Worm (Caenorhabditis elegans): ENCODE data around the gene F31A3.3.

Gene F31A3.3

ce11 chrX:17544349-17544936 lies 10.6 kb upstream of the F31A3.3 start (continued):
- 0 out of 2 replicates have a peak, but pooled peaks have one; percentile 77 for TF ChIP-seq lag-1 (GFP tag; IDR thresholded peaks at IDR 0.05)

DNA sequence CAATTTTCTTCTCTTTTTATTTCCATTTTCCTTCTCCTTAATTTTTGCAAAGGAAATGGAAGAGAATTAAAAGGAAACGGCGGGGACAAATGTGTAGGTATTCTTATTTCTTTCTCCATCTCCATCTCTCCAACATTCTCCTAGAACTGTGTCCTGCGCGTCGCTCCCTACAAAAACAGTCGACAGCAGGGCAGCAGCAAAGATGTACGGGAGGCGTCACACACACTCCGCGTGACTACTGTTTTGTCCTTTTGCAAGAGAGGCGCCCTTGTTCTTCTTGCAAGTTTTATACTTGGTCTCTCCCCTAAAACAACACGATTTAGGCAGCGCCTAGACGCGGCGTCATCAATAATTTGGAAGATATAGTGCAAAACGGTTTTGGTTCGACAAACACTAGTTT lies 6.1 kb upstream of the F31A3.3 start:
- TF ChIP-seq ztf-18 (tag; optimal IDR thresholded peaks at IDR 0.05) (no peak), nhr-90 (tag; optimal IDR thresholded peaks at IDR 0.05) (no peak), snpc-1.3 (tag; optimal IDR thresholded peaks at IDR 0.05; ENCODE audit: insufficient read depth) (no peak), nfya-2 (GFP tag; IDR thresholded peaks at IDR 0.05) (no peak), Y56A3A.18 (GFP tag; IDR thresholded peaks at IDR 0.05) (no peak), Y53F4B.3 (GFP tag; IDR thresholded peaks at IDR 0.05) (no peak), F37B4.10 (GFP tag; IDR thresholded peaks at IDR 0.05) (no peak)

DNA sequence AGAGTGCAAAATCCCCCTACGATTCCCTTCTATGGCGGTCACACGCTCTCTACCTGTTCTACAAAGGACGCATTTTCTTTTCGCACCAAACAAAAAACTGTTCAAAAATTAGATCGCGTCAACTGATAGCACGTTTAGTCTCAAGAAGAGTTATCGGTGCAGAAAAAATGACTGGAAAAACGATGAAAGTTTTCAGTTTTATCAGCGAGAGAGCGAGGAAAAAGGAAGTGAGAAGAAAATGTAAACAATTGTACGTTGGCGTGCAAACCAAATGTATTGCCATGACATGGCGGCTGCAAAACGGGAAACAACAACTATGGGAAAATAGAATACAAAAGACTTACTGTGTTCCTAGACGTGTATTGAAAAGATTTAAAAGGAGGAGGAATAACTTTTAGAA lies 3.7 kb upstream of the F31A3.3 start:
- no peak for TF ChIP-seq K11D2.4 (GFP tag; IDR thresholded peaks at IDR 0.05)
- no peak for TF ChIP-seq ceh-40 (GFP tag; IDR thresholded peaks at IDR 0.05)
- no peak for TF ChIP-seq lin-26 (GFP tag; IDR thresholded peaks at IDR 0.05)
- TF ChIP-seq lsl-1 (GFP tag; optimal IDR thresholded peaks at IDR 0.05) = no peak
- TF ChIP-seq efl-1 (GFP tag; optimal IDR thresholded peaks at IDR 0.05) = no peak
- TF ChIP-seq nhr-80 (tag; optimal IDR thresholded peaks at IDR 0.05) = peak; percentile 58
- TF ChIP-seq xnd-1 (tag; optimal IDR thresholded peaks at IDR 0.05) = no peak

DNA sequence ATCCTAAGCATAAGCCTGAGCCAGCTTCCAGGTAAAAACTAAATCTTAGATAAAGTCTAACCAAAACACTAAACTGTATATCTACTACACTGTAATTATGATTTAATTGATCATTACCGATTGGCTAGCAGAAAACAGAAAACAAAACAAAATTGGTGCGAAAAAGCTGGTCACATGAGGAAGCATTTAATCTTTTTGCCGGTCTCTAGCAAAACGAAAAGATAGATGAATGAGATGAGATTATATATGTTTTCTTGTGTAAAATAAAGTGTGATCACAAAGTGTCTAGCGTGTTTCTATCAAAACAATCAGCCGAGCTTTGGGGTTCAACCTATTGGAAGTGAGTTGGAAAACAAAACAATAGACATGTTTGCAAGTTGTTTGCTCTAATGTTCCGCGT lies 1.0 kb upstream of the F31A3.3 start:
- TF ChIP-seq snpc-1.3 (tag; optimal IDR thresholded peaks at IDR 0.05; ENCODE audit: insufficient read depth) (no peak), xnd-1 (tag; optimal IDR thresholded peaks at IDR 0.05) (no peak), athp-1 (tag; optimal IDR thresholded peaks at IDR 0.05) (no peak), F10E7.11 (tag; optimal IDR thresholded peaks at IDR 0.05) (no peak), let-607 (tag; optimal IDR thresholded peaks at IDR 0.05) (no peak), zfh-2 (GFP tag; conservative IDR thresholded peaks at IDR 0.05) (no peak), nhr-27 (tag; optimal IDR thresholded peaks at IDR 0.05) (no peak), nhr-90 (tag; optimal IDR thresholded peaks at IDR 0.05) (no peak), attf-6 (GFP tag; IDR thresholded peaks at IDR 0.05) (no peak)

- TF ChIP-seq Y53G8AR.9 (GFP tag; conservative IDR thresholded peaks at IDR 0.05) (no peak), ekl-4 (GFP tag; IDR thresholded peaks at IDR 0.05) (no peak), nhr-90 (tag; optimal IDR thresholded peaks at IDR 0.05) (no peak), mel-28 (tag; optimal IDR thresholded peaks at IDR 0.05; ENCODE audit: borderline replicate concordance) (no peak), pha-4 (tag; optimal IDR thresholded peaks at IDR 0.05) (no peak), egrh-3 (GFP tag; IDR thresholded peaks at IDR 0.05) (no peak), atf-7 (tag; optimal IDR thresholded peaks at IDR 0.05) (no peak)
Measured at ce11 chrX:17528068-17528467, 5.8 kb downstream of the F31A3.3 start, which contains the start of gene sup-10. Gene sup-10, plus strand, starts transcription at chrX:17528344.

DNA sequence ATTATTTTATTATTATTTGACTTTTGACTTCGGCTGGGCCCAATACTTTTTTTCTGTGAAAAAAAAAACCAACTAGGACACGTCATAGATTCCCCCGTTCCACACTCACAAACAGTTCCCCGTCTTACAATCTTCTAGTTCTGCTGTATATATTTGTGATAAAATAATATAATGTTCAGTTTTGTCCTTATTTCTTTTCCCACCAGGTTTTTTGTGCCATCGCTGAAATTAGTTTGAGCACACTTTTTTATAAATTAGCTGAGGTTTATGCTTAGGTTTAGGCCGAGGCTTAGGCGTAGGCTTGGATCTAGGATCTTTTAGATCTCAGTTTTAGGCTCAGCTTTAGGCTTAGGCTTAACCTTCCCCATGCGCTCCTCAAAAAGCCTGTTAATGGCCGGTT lies 6.5 kb downstream of the F31A3.3 start:
- no peak for TF ChIP-seq unc-130 (GFP tag; optimal IDR thresholded peaks at IDR 0.05)
- TF ChIP-seq pha-4 (tag; optimal IDR thresholded peaks at IDR 0.05) = no peak
- TF ChIP-seq nfyb-1 (GFP tag; IDR thresholded peaks at IDR 0.05) = 0 out of 2 replicates have a peak, but pooled peaks have one; percentile 18
- 0 out of 2 replicates have a peak, but pooled peaks have one; percentile 36 for TF ChIP-seq ekl-4 (GFP tag; IDR thresholded peaks at IDR 0.05)

Measured in whole organism, young adult.